Worm (Caenorhabditis elegans): Measurements from ENCODE around the gene srh-37.

- TF ChIP-seq R02D3.7 (tag; optimal IDR thresholded peaks at IDR 0.05) (no peak), elt-3 (tag; optimal IDR thresholded peaks at IDR 0.05) (no peak), nhr-129 (tag; optimal IDR thresholded peaks at IDR 0.05) (no peak), blmp-1 (tag; optimal IDR thresholded peaks at IDR 0.05; ENCODE audit: insufficient read depth) (no peak), lsy-2 (tag; optimal IDR thresholded peaks at IDR 0.05) (no peak), egl-27 (tag; optimal IDR thresholded peaks at IDR 0.05) (no peak), ceh-16 (tag; optimal IDR thresholded peaks at IDR 0.05) (no peak), nhr-11 (tag; optimal IDR thresholded peaks at IDR 0.05) (no peak)
Observed at ce11 chrV:541470-541869, 29.1 kb upstream of the srh-37 start.
